Fruit fly (Drosophila melanogaster) whole organism, pupa: ENCODE results near the gene mRpS34.

Experiments used
- CG10348 ChIP-seq: fragments of 200-800 bp; sonication (Bioruptor generic); IDR thresholded peaks from 2 replicates; pipeline ENCODE4 v1.3.6; 2022; ENCODE audit warnings: missing biosample characterization, missing genetic modification characterization
- CG13204 ChIP-seq: fragments of 200-800 bp; sonication (Bioruptor generic); optimal IDR thresholded peaks from 2 replicates; lab custom pipeline; 2018; ENCODE audit warnings: missing biosample characterization, mild to moderate bottlenecking, missing genetic modification characterization, moderate library complexity
- CG14655 ChIP-seq: fragments of 200-800 bp; sonication (Bioruptor generic); optimal IDR thresholded peaks from 3 replicates; lab custom pipeline; 2017; ENCODE audit warnings: mild to moderate bottlenecking, missing biosample characterization, missing genetic modification reagents, missing genetic modification characterization
- CG17806 ChIP-seq: fragments of 200-800 bp; sonication (Bioruptor generic); optimal IDR thresholded peaks from 2 replicates; lab custom pipeline; 2018; ENCODE audit warnings: missing biosample characterization, mild to moderate bottlenecking, missing genetic modification characterization, moderate library complexity
- CG8159 ChIP-seq: fragments of 200-800 bp; sonication (Bioruptor generic); optimal IDR thresholded peaks from 3 replicates; lab custom pipeline; 2018; ENCODE audit warnings: missing biosample characterization, mild to moderate bottlenecking, missing genetic modification characterization, moderate library complexity
- EcR ChIP-seq: fragments of 200-800 bp; sonication (Bioruptor generic); optimal IDR thresholded peaks from 3 replicates; lab custom pipeline; 2019; ENCODE audit warnings: missing biosample characterization, missing genetic modification characterization, mild to moderate bottlenecking, moderate library complexity, missing genetic modification reagents
- Pif1A ChIP-seq: fragments of 200-800 bp; sonication (Bioruptor generic); optimal IDR thresholded peaks from 3 replicates; lab custom pipeline; 2016; ENCODE audit warnings: missing biosample characterization, missing genetic modification characterization
- Pif1B ChIP-seq: fragments of 200-800 bp; sonication (Bioruptor generic); optimal IDR thresholded peaks from 3 replicates; lab custom pipeline; 2016; ENCODE audit warnings: missing biosample characterization, missing genetic modification characterization

DNA sequence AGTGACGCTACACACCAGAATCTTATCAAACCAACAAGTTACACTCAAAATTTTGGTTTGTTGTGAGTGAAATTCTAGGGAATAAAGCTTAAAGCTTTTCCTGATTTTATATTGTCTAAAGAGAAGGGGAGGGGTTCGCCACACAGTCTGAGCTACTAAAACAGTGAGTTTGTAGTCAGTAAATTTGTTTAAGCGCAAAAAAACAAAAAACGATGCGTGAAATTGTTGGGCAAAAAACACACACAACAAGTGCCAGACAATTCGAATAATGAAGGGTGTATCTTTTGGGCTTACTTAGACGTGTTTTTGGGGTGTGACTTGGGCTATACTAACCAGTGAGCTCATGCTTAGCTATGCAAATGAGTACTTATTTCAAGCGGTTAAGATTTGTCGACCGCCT is 11.9 kb downstream of the mRpS34 start:
- TF ChIP-seq Pif1B (GFP tag; lab: Kevin White, UChicago) (no peak), CG14655 (GFP tag; lab: Kevin White, UChicago) (no peak), EcR (no peak), CG17806 (no peak), CG8159 (tag; lab: Kevin White, UChicago) (no peak), CG13204 (GFP tag; lab: Kevin White, UChicago) (no peak), CG10348 (no peak), Pif1A (GFP tag; lab: Kevin White, UChicago) (no peak)
